Fruit fly (Drosophila melanogaster): ENCODE data around the gene MagR.

DNA sequence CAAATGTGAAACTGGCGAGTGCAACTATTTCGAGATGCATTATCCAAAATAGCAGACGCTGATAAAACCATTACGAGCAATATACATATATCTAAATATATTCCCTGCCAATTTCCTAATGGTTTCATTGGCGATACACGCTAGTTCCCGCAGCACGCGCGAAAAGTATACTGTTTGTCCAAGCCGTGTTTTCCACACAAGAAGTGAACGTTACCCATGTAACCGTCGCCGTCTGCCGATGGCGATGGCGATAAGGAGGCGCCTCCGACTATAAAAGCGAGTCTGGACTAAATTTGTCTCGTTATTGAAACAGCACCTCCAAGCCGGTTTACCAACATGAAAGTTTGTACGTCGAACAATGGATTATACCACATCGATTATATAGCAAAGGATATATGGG lies 44.8 kb downstream of the MagR start, which contains the start of gene CG43673:
- TF ChIP-seq CG8478 (optimal IDR thresholded peaks at IDR 0.05) (no peak), CTCF (optimal IDR thresholded peaks at IDR 0.05) (no peak)
